Fruit fly (Drosophila melanogaster) Kc167 (cell line): ENCODE results near the gene CG4956.

Experiments used
- Myc ChIP-seq: fragments of >200 bp; optimal IDR thresholded peaks from 2 replicates; lab custom pipeline; 2017; ENCODE audit warnings: missing external identifiers
- h ChIP-seq: fragments of >200 bp; optimal IDR thresholded peaks from 3 replicates; lab custom pipeline; 2018; ENCODE audit warnings: missing external identifiers
- insv ChIP-seq: fragments of >200 bp; optimal IDR thresholded peaks from 3 replicates; lab custom pipeline; 2018; ENCODE audit warnings: missing external identifiers
- psq ChIP-seq: fragments of >200 bp; optimal IDR thresholded peaks from 2 replicates; lab custom pipeline; 2017; ENCODE audit warnings: missing external identifiers

- TF ChIP-seq psq (lab: Kevin White, UChicago) (no peak), Myc (no peak), h (no peak), insv (lab: Kevin White, UChicago) (no peak)
Observed at dm6 chr3R:25791807-25792206, 13.7 kb upstream of the CG4956 start.
